Worm (Caenorhabditis elegans) whole organism, L2 larva: Measurements from ENCODE around the gene lin-42.

Experiments used
- elt-1 ChIP-seq: fragments of 150-350 bp; optimal IDR thresholded peaks from 2 replicates; lab custom pipeline; 2014; ENCODE audit warnings: missing biosample characterization, missing genetic modification characterization
- lin-13 ChIP-seq: fragments of 150-350 bp; optimal IDR thresholded peaks from 2 replicates; lab custom pipeline; 2014; ENCODE audit warnings: missing biosample characterization, missing genetic modification reagents, missing genetic modification characterization
- unc-55 ChIP-seq: fragments of 150-350 bp; sonication (generic microtip); optimal IDR thresholded peaks from 3 replicates; lab custom pipeline; 2014; ENCODE audit warnings: missing biosample characterization, missing genetic modification reagents, missing genetic modification characterization
- ztf-11 ChIP-seq: sonication (generic microtip); optimal IDR thresholded peaks from 2 replicates; lab custom pipeline; 2017; ENCODE audit warnings: missing biosample characterization, missing genetic modification characterization

- no peak for TF ChIP-seq lin-13 (GFP tag; lab: Kevin White, UChicago)
- TF ChIP-seq elt-1: no peak
- TF ChIP-seq unc-55 (GFP tag; lab: Kevin White, UChicago): no peak
- TF ChIP-seq ztf-11 (tag; lab: Kevin White, UChicago): no peak
Observed at ce11 chrII:1275439-1275838, 23.3 kb upstream of the lin-42 start, which contains the start of gene Y57G7A.5.
